Worm (Caenorhabditis elegans) whole organism, L4/young adult: ENCODE results near the gene R09A8.9.

Experiments
- W03F9.2 ChIP-seq: fragments of 150-350 bp; optimal IDR thresholded peaks from 2 replicates; lab custom pipeline; 2014; ENCODE audit warnings: missing biosample characterization, missing genetic modification characterization
- dao-5 ChIP-seq: sonication (generic microtip); optimal IDR thresholded peaks from 2 replicates; lab custom pipeline; 2016; ENCODE audit warnings: missing genotype, missing genetic modification characterization, moderate library complexity, missing compliant biosample characterization
- him-1 ChIP-seq: sonication (generic microtip); optimal IDR thresholded peaks from 2 replicates; lab custom pipeline; 2016; ENCODE audit warnings: missing genotype, missing genetic modification reagents, missing genetic modification characterization, missing compliant biosample characterization

Gene R09A8.9

ce11 chrX:12620310-12620709, 16.6 kb downstream of the R09A8.9 start:
- TF ChIP-seq W03F9.2 (tag; lab: Kevin White, UChicago): no peak
- no peak for TF ChIP-seq him-1 (tag; lab: Kevin White, UChicago)
- TF ChIP-seq dao-5 (tag; lab: Kevin White, UChicago): no peak

- TF ChIP-seq him-1 (tag; lab: Kevin White, UChicago) (no peak), W03F9.2 (tag; lab: Kevin White, UChicago) (no peak), dao-5 (tag; lab: Kevin White, UChicago) (no peak)
These were observed 24.1 kb downstream of the R09A8.9 start for ce11 chrX:12627797-12628196.

- TF ChIP-seq W03F9.2 (tag; lab: Kevin White, UChicago) (no peak), him-1 (tag; lab: Kevin White, UChicago) (peak; percentile 71)
These were observed 25.5 kb downstream of the R09A8.9 start for ce11 chrX:12629257-12629656.

- no peak for TF ChIP-seq dao-5 (tag; lab: Kevin White, UChicago)
- no peak for TF ChIP-seq W03F9.2 (tag; lab: Kevin White, UChicago)
- no peak for TF ChIP-seq him-1 (tag; lab: Kevin White, UChicago)
These were observed 26.3 kb downstream of the R09A8.9 start for ce11 chrX:12630005-12630404.

- TF ChIP-seq W03F9.2 (tag; lab: Kevin White, UChicago) (peak; percentile 22), dao-5 (tag; lab: Kevin White, UChicago) (no peak), him-1 (tag; lab: Kevin White, UChicago) (no peak)
These were observed 26.8 kb downstream of the R09A8.9 start for ce11 chrX:12630556-12630955.

- TF ChIP-seq dao-5 (tag; lab: Kevin White, UChicago) (no peak), W03F9.2 (tag; lab: Kevin White, UChicago) (no peak), him-1 (tag; lab: Kevin White, UChicago) (no peak)
These were observed 27.7 kb downstream of the R09A8.9 start for ce11 chrX:12631446-12631845.

ce11 chrX:12632657-12633056, 28.9 kb downstream of the R09A8.9 start:
- TF ChIP-seq him-1 (tag; lab: Kevin White, UChicago): no peak

- TF ChIP-seq dao-5 (tag; lab: Kevin White, UChicago) (no peak), him-1 (tag; lab: Kevin White, UChicago) (no peak), W03F9.2 (tag; lab: Kevin White, UChicago) (no peak)
These were observed 30.2 kb downstream of the R09A8.9 start, which contains the start of gene ivns-1 for ce11 chrX:12633862-12634404. Gene ivns-1, minus strand, starts transcription at chrX:12634354.

- peak; percentile 50 for TF ChIP-seq W03F9.2 (tag; lab: Kevin White, UChicago)
- TF ChIP-seq him-1 (tag; lab: Kevin White, UChicago): no peak
These were observed 31.3 kb downstream of the R09A8.9 start for ce11 chrX:12635010-12635409.

ce11 chrX:12636242-12636641, 32.5 kb downstream of the R09A8.9 start:
- TF ChIP-seq dao-5 (tag; lab: Kevin White, UChicago): no peak
- no peak for TF ChIP-seq W03F9.2 (tag; lab: Kevin White, UChicago)
- TF ChIP-seq him-1 (tag; lab: Kevin White, UChicago): no peak

ce11 chrX:12637978-12638377, 34.2 kb downstream of the R09A8.9 start:
- TF ChIP-seq W03F9.2 (tag; lab: Kevin White, UChicago) (no peak), dao-5 (tag; lab: Kevin White, UChicago) (no peak), him-1 (tag; lab: Kevin White, UChicago) (no peak)

- TF ChIP-seq him-1 (tag; lab: Kevin White, UChicago) (no peak), dao-5 (tag; lab: Kevin White, UChicago) (no peak), W03F9.2 (tag; lab: Kevin White, UChicago) (no peak)
These were observed 36.7 kb downstream of the R09A8.9 start, which contains the start of gene R09A8.5 for ce11 chrX:12640459-12640858. Gene R09A8.5, minus strand, starts transcription at chrX:12640559.

- no peak for TF ChIP-seq W03F9.2 (tag; lab: Kevin White, UChicago)
- TF ChIP-seq dao-5 (tag; lab: Kevin White, UChicago): no peak
- TF ChIP-seq him-1 (tag; lab: Kevin White, UChicago): no peak
These were observed 37.2 kb downstream of the R09A8.9 start for ce11 chrX:12640961-12641360.

- TF ChIP-seq dao-5 (tag; lab: Kevin White, UChicago): no peak
- TF ChIP-seq W03F9.2 (tag; lab: Kevin White, UChicago): no peak
- no peak for TF ChIP-seq him-1 (tag; lab: Kevin White, UChicago)
These were observed 39.2 kb downstream of the R09A8.9 start for ce11 chrX:12642952-12643351.
